Worm (Caenorhabditis elegans): ENCODE data around the gene aptf-2.

aptf-2 gene

ce11 chrIV:13389237-13389636 lies 26.6 kb downstream of the aptf-2 start:
- TF ChIP-seq elt-2 (tag; optimal IDR thresholded peaks at IDR 0.05) (no peak), ets-4 (tag; optimal IDR thresholded peaks at IDR 0.05) (no peak), ahr-1 (tag; optimal IDR thresholded peaks at IDR 0.05) (no peak), ceh-18 (tag; optimal IDR thresholded peaks at IDR 0.05) (no peak), C38D4.7 (GFP tag; optimal IDR thresholded peaks at IDR 0.05) (no peak), nfya-1 (tag; optimal IDR thresholded peaks at IDR 0.05) (no peak), hlh-8 (tag; optimal IDR thresholded peaks at IDR 0.05) (no peak)

DNA sequence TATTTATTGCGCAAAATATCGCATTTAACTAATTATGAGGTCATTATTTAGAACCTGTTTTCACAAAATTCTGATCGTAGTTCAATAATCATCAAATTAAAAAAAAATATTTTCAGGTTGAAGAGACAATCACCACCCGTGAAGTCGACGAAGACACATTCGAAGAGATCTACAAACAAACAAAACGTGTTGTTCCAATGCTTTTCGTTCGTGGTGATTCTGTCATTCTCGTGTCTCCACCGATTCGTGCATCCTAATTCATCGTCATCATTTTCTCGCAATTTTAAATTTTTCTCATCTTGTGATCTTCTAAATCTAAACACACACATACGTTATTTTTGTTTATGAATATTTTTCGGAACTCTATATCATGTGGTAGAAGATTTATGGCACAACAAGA lies 27.1 kb downstream of the aptf-2 start:
- TF ChIP-seq dve-1 (tag; optimal IDR thresholded peaks at IDR 0.05) (peak; percentile 35), hlh-6 (tag; optimal IDR thresholded peaks at IDR 0.05) (no peak), nhr-232 (tag; optimal IDR thresholded peaks at IDR 0.05) (no peak), odd-2 (tag; optimal IDR thresholded peaks at IDR 0.05) (no peak)

DNA sequence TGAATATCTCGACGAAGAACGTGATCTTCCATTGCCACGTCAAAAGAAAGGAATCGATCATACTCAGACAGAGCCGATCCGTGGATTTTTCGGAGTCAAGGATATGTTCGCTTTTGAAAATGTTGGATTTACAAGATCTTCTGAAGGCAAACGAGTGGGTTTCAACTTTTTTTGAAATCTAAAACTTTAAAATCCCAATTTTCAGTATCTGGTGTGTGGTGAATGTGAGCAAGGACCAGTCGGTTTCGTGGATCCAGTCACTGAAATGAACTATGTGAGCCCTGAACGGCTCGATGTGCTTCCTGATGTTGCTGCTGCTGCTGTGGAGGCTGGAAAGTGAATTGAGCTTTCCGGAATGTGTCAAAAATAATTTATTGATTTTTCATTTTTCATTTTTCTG lies 28.9 kb downstream of the aptf-2 start, which contains the start of gene lsm-3:
lsm-3 (plus strand) TSS at position 301 of the 400 bp plus-strand sequence.
- TF ChIP-seq ceh-18 (tag; optimal IDR thresholded peaks at IDR 0.05) (no peak), gmeb-2 (tag; optimal IDR thresholded peaks at IDR 0.05) (no peak), C08G9.2 (tag; optimal IDR thresholded peaks at IDR 0.05) (no peak), ama-1 (optimal IDR thresholded peaks at IDR 0.05) (no peak), ceh-34 (tag; optimal IDR thresholded peaks at IDR 0.05) (no peak), unc-55 (GFP tag; optimal IDR thresholded peaks at IDR 0.05) (no peak), madf-2 (tag; optimal IDR thresholded peaks at IDR 0.05) (no peak), nhr-11 (tag; optimal IDR thresholded peaks at IDR 0.05) (no peak), pha-4 (tag; optimal IDR thresholded peaks at IDR 0.05) (no peak), tbx-7 (tag; optimal IDR thresholded peaks at IDR 0.05) (no peak), pqm-1 (tag; optimal IDR thresholded peaks at IDR 0.05) (no peak), ttx-3 (tag; optimal IDR thresholded peaks at IDR 0.05) (no peak), hlh-13 (GFP tag; optimal IDR thresholded peaks at IDR 0.05) (no peak), lin-11 (tag; optimal IDR thresholded peaks at IDR 0.05) (no peak), sdc-2 (tag; optimal IDR thresholded peaks at IDR 0.05) (no peak), pha-2 (tag; optimal IDR thresholded peaks at IDR 0.05) (no peak), ceh-31 (tag; optimal IDR thresholded peaks at IDR 0.05) (no peak), sox-4 (tag; optimal IDR thresholded peaks at IDR 0.05) (no peak)

DNA sequence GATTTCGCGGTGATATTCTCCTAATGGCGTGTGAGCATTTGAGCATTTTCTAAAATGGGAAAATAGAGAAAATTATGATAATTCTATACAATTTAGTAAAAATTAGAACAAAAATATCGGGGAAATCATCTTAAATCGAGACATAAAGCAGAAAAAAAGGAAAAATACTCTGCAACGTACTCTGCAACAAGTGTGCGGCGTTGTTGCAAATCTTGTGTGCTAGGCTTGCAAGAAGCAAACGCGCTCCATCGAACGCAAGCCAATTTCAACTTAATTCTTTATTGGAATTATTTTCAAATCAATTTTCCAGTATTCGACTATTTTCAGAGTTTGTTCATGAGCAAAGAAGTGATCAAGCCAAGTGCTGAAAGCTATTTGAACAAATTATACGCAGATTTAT lies 29.8 kb downstream of the aptf-2 start, which contains the start of the genes Y62E10A.20, Y62E10A.23 and mdt-9:
Y62E10A.20 (minus strand) TSS at position 49 of the 400 bp plus-strand sequence.
Y62E10A.23 (plus strand) TSS at position 282 of the 400 bp plus-strand sequence.
mdt-9 (plus strand) TSS at position 338 of the 400 bp plus-strand sequence.
- peak; percentile 24 for TF ChIP-seq pax-1 (tag; optimal IDR thresholded peaks at IDR 0.05)
- peak; percentile 58 for TF ChIP-seq ceh-6 (GFP tag; optimal IDR thresholded peaks at IDR 0.05)
- no peak for TF ChIP-seq ceh-9 (tag; optimal IDR thresholded peaks at IDR 0.05)
- no peak for TF ChIP-seq ets-4 (tag; optimal IDR thresholded peaks at IDR 0.05)
- peak; percentile 46 for TF ChIP-seq ceh-18 (tag; optimal IDR thresholded peaks at IDR 0.05)
- TF ChIP-seq Y22D7AL.16 (tag; optimal IDR thresholded peaks at IDR 0.05): no peak
- TF ChIP-seq ceh-2 (tag; optimal IDR thresholded peaks at IDR 0.05): peak; percentile 39
- no peak for TF ChIP-seq sdc-2 (tag; optimal IDR thresholded peaks at IDR 0.05)
- peak; percentile 10 for TF ChIP-seq tbx-7 (tag; optimal IDR thresholded peaks at IDR 0.05)
- peak; percentile 67 for TF ChIP-seq pat-9 (tag; optimal IDR thresholded peaks at IDR 0.05)
- peak; percentile 63 for TF ChIP-seq ttx-3 (tag; optimal IDR thresholded peaks at IDR 0.05)
- peak; percentile 36 for TF ChIP-seq ahr-1 (tag; optimal IDR thresholded peaks at IDR 0.05)
- TF ChIP-seq unc-3 (GFP tag; conservative IDR thresholded peaks at IDR 0.05): peak; percentile 70; the same call in 1 of the 2 replicates
- peak; percentile 68 for TF ChIP-seq unc-3 (tag; optimal IDR thresholded peaks at IDR 0.05)
- TF ChIP-seq sox-4 (tag; optimal IDR thresholded peaks at IDR 0.05): peak; percentile 59
- TF ChIP-seq gmeb-2 (tag; optimal IDR thresholded peaks at IDR 0.05): peak; percentile 49
- peak; percentile 87 for TF ChIP-seq ceh-31 (tag; optimal IDR thresholded peaks at IDR 0.05)
- peak; percentile 49 for TF ChIP-seq hlh-15 (tag; optimal IDR thresholded peaks at IDR 0.05)
- TF ChIP-seq unc-86 (tag; optimal IDR thresholded peaks at IDR 0.05): peak; percentile 55
- TF ChIP-seq rnt-1 (tag; optimal IDR thresholded peaks at IDR 0.05): peak; percentile 45
- peak; percentile 77 for TF ChIP-seq K09A11.1 (tag; optimal IDR thresholded peaks at IDR 0.05; ENCODE audit: insufficient read depth)
- peak; percentile 15; the same call in 1 of the 2 replicates for TF ChIP-seq sox-2 (GFP tag; IDR thresholded peaks at IDR 0.05)
- TF ChIP-seq dve-1 (tag; optimal IDR thresholded peaks at IDR 0.05): peak; percentile 64
- no peak for TF ChIP-seq nhr-11 (tag; optimal IDR thresholded peaks at IDR 0.05)
- TF ChIP-seq nhr-232 (tag; optimal IDR thresholded peaks at IDR 0.05): no peak
- peak; percentile 57 for TF ChIP-seq C38D4.7 (GFP tag; optimal IDR thresholded peaks at IDR 0.05)
- TF ChIP-seq elt-4 (tag; optimal IDR thresholded peaks at IDR 0.05): no peak
- TF ChIP-seq ceh-14 (tag; optimal IDR thresholded peaks at IDR 0.05): peak; percentile 88
- TF ChIP-seq ceh-34 (tag; optimal IDR thresholded peaks at IDR 0.05): peak; percentile 67
- peak; percentile 33 for TF ChIP-seq lin-11 (tag; optimal IDR thresholded peaks at IDR 0.05)
- TF ChIP-seq ceh-24 (tag; optimal IDR thresholded peaks at IDR 0.05): peak; percentile 14
- TF ChIP-seq pqm-1 (tag; optimal IDR thresholded peaks at IDR 0.05): no peak
- TF ChIP-seq unc-55 (GFP tag; optimal IDR thresholded peaks at IDR 0.05): peak; percentile 4
- TF ChIP-seq F13H6.1 (tag; optimal IDR thresholded peaks at IDR 0.05): peak; percentile 28
